Fruit fly (Drosophila melanogaster) whole organism, pupa: ENCODE measurements around the gene CG6236.

Experiments used
- CG12605 ChIP-seq: fragments of 200-800 bp; sonication (Bioruptor generic); IDR thresholded peaks from 2 replicates; pipeline ENCODE4 v1.3.6; 2022; ENCODE audit warnings: missing biosample characterization, missing genetic modification characterization
- CG13204 ChIP-seq: fragments of 200-800 bp; sonication (Bioruptor generic); optimal IDR thresholded peaks from 2 replicates; lab custom pipeline; 2018; ENCODE audit warnings: missing biosample characterization, mild to moderate bottlenecking, missing genetic modification characterization, moderate library complexity
- CG15710 ChIP-seq: fragments of 200-800 bp; sonication (Bioruptor generic); optimal IDR thresholded peaks from 2 replicates; lab custom pipeline; 2018; ENCODE audit warnings: missing biosample characterization, mild to moderate bottlenecking, missing genetic modification characterization, moderate library complexity
- CG17806 ChIP-seq: fragments of 200-800 bp; sonication (Bioruptor generic); optimal IDR thresholded peaks from 2 replicates; lab custom pipeline; 2018; ENCODE audit warnings: missing biosample characterization, mild to moderate bottlenecking, missing genetic modification characterization, moderate library complexity
- CG4496 ChIP-seq: fragments of 200-800 bp; sonication (Bioruptor generic); IDR thresholded peaks from 3 replicates; pipeline ENCODE4 v1.3.6; 2022; ENCODE audit warnings: missing biosample characterization, missing genetic modification characterization
- CG8159 ChIP-seq: fragments of 200-800 bp; sonication (Bioruptor generic); optimal IDR thresholded peaks from 3 replicates; lab custom pipeline; 2018; ENCODE audit warnings: missing biosample characterization, mild to moderate bottlenecking, missing genetic modification characterization, moderate library complexity
- CG9948 ChIP-seq: fragments of 200-800 bp; sonication (Bioruptor generic); optimal IDR thresholded peaks from 2 replicates; lab custom pipeline; 2018; ENCODE audit warnings: missing biosample characterization, mild to moderate bottlenecking, missing genetic modification characterization, moderate library complexity
- D1 ChIP-seq: fragments of 200-800 bp; sonication (Bioruptor generic); optimal IDR thresholded peaks from 2 replicates; lab custom pipeline; 2018; ENCODE audit warnings: missing biosample characterization, mild to moderate bottlenecking, missing genetic modification characterization, moderate library complexity
- EcR ChIP-seq: fragments of 200-800 bp; sonication (Bioruptor generic); optimal IDR thresholded peaks from 3 replicates; lab custom pipeline; 2019; ENCODE audit warnings: missing biosample characterization, missing genetic modification characterization, mild to moderate bottlenecking, moderate library complexity, missing genetic modification reagents
- Ets98B ChIP-seq: fragments of 200-800 bp; sonication (Bioruptor generic); IDR thresholded peaks from 2 replicates; pipeline ENCODE4 v1.3.6; 2022; ENCODE audit warnings: missing biosample characterization, missing genetic modification characterization
- Snoo ChIP-seq: fragments of 200-800 bp; sonication (Bioruptor generic); optimal IDR thresholded peaks from 3 replicates; lab custom pipeline; 2017; ENCODE audit warnings: missing biosample characterization, mild to moderate bottlenecking, missing genetic modification characterization, inconsistent platforms
- gl ChIP-seq: fragments of 200-800 bp; sonication (Bioruptor generic); optimal IDR thresholded peaks from 2 replicates; lab custom pipeline; 2018; ENCODE audit warnings: missing biosample characterization, mild to moderate bottlenecking, missing genetic modification characterization

- TF ChIP-seq CG15710 (tag; lab: Kevin White, UChicago) (no peak), CG12605 (GFP tag; lab: Robert Waterston, UW) (no peak), Snoo (tag; lab: Kevin White, UChicago) (no peak), EcR (GFP tag; lab: Kevin White, UChicago) (no peak), gl (tag; lab: Kevin White, UChicago) (no peak), CG13204 (no peak), CG8159 (tag; lab: Kevin White, UChicago) (no peak), CG17806 (tag; lab: Kevin White, UChicago) (no peak), CG9948 (no peak), D1 (tag; lab: Kevin White, UChicago) (no peak), CG4496 (GFP tag; lab: Robert Waterston, UW) (no peak), Ets98B (GFP tag; lab: Robert Waterston, UW) (no peak)
Measured at dm6 chr3R:15375470-15375869, 47.4 kb upstream of the CG6236 start.
